Fruit fly (Drosophila melanogaster) whole organism, embryonic: ENCODE measurements around the gene mtsh.

Experiments used
- Atf6 ChIP-seq: fragments of 200-800 bp; sonication (Bioruptor generic); IDR thresholded peaks from 2 replicates; pipeline ENCODE4 v1.3.6; 2022; ENCODE audit warnings: missing biosample characterization, missing genetic modification characterization
- CG13287 ChIP-seq: fragments of 200-800 bp; sonication (Bioruptor generic); IDR thresholded peaks from 2 replicates; pipeline ENCODE4 v1.3.6; 2022; ENCODE audit warnings: missing biosample characterization, missing genetic modification characterization; ENCODE audit not compliant: partially characterized antibody
- CG1529 ChIP-seq: fragments of 200-800 bp; sonication (Bioruptor generic); optimal IDR thresholded peaks from 3 replicates; lab custom pipeline; 2018; ENCODE audit warnings: missing biosample characterization, missing genetic modification characterization
- CG16863 ChIP-seq: fragments of 200-800 bp; sonication (Bioruptor generic); optimal IDR thresholded peaks from 3 replicates; lab custom pipeline; 2016; ENCODE audit warnings: missing biosample characterization, missing genetic modification characterization
- CG17385 ChIP-seq: fragments of 200-800 bp; sonication (Bioruptor generic); optimal IDR thresholded peaks from 3 replicates; lab custom pipeline; 2018; ENCODE audit warnings: missing biosample characterization, mild to moderate bottlenecking, missing genetic modification characterization
- CG17568 ChIP-seq: fragments of 200-800 bp; sonication (Bioruptor generic); optimal IDR thresholded peaks from 2 replicates; lab custom pipeline; 2018; ENCODE audit warnings: missing biosample characterization, mild to moderate bottlenecking, missing genetic modification characterization, moderate library complexity
- CG17912 ChIP-seq: fragments of 200-800 bp; sonication (Bioruptor generic); optimal IDR thresholded peaks from 2 replicates; lab custom pipeline; 2018; ENCODE audit warnings: missing biosample characterization, mild to moderate bottlenecking, missing genetic modification characterization
- CG18599 ChIP-seq: fragments of 200-800 bp; sonication (Bioruptor generic); optimal IDR thresholded peaks from 3 replicates; lab custom pipeline; 2017; ENCODE audit warnings: missing biosample characterization, missing genetic modification characterization, mild to moderate bottlenecking, moderate library complexity, missing genetic modification reagents
- CG31365 ChIP-seq: fragments of 200-800 bp; sonication (Bioruptor generic); optimal IDR thresholded peaks from 2 replicates; lab custom pipeline; 2018; ENCODE audit warnings: missing biosample characterization, mild to moderate bottlenecking, missing genetic modification characterization
- CG4707 ChIP-seq: fragments of 200-800 bp; sonication (Bioruptor generic); optimal IDR thresholded peaks from 2 replicates; lab custom pipeline; 2018; ENCODE audit warnings: missing biosample characterization, mild to moderate bottlenecking, missing genetic modification characterization, moderate library complexity
- CG4730 ChIP-seq: fragments of 200-800 bp; sonication (Bioruptor generic); IDR thresholded peaks from 2 replicates; pipeline ENCODE4 v1.3.6; 2022; ENCODE audit warnings: missing biosample characterization, missing genetic modification characterization
- CG7357 ChIP-seq: fragments of 200-800 bp; sonication (Bioruptor generic); IDR thresholded peaks from 3 replicates; pipeline ENCODE4 v1.3.6; 2022; ENCODE audit warnings: missing biosample characterization, missing genetic modification characterization
- CG7556 ChIP-seq: fragments of 200-800 bp; sonication (Bioruptor generic); optimal IDR thresholded peaks from 2 replicates; lab custom pipeline; 2017; ENCODE audit warnings: missing biosample characterization, mild to moderate bottlenecking, missing genetic modification characterization
- CG7745 ChIP-seq: fragments of 200-800 bp; sonication (Bioruptor generic); optimal IDR thresholded peaks from 2 replicates; lab custom pipeline; 2018; ENCODE audit warnings: missing biosample characterization, mild to moderate bottlenecking, missing genetic modification characterization, moderate library complexity
- CG8290 ChIP-seq, 3 experiments: fragments of 200-800 bp; sonication (Bioruptor generic); optimal IDR thresholded peaks; 2 replicates each; lab custom pipeline; 2016 to 2019; ENCODE audit warnings: missing biosample characterization in 3 of 3, missing genetic modification characterization in 3 of 3, mild to moderate bottlenecking in 2 of 3, moderate library complexity in 1 of 3
- CG9876 ChIP-seq: fragments of 200-800 bp; sonication (Bioruptor generic); optimal IDR thresholded peaks from 2 replicates; lab custom pipeline; 2016; ENCODE audit warnings: missing biosample characterization, missing genetic modification characterization
- Camta ChIP-seq: fragments of 200-800 bp; sonication (Bioruptor generic); optimal IDR thresholded peaks from 2 replicates; lab custom pipeline; 2016; ENCODE audit warnings: missing biosample characterization, missing genetic modification characterization
- D ChIP-seq, 2 experiments: fragments of 200-800 bp in 1 of 2; fragments of >200 bp in 1 of 2; sonication (Bioruptor generic) in 1 of 2; optimal IDR thresholded peaks; 2 replicates in 1 of 2; 3 replicates in 1 of 2; lab custom pipeline; 2017; ENCODE audit warnings: mild to moderate bottlenecking in 1 of 2, missing biosample characterization in 1 of 2, missing genetic modification characterization in 1 of 2, missing genetic modification reagents in 1 of 2
- Ets65A ChIP-seq: fragments of 200-800 bp; sonication (Bioruptor generic); peaks from one replicate; lab custom pipeline; 2016; ENCODE audit warnings: missing biosample characterization, missing genetic modification characterization
- HmgZ ChIP-seq: fragments of 200-800 bp; sonication (Bioruptor generic); optimal IDR thresholded peaks from 2 replicates; lab custom pipeline; 2018; ENCODE audit warnings: missing biosample characterization, mild to moderate bottlenecking, missing genetic modification characterization
- Hr78 ChIP-seq, 2 experiments: fragments of 200-800 bp in 1 of 2; fragments of >200 bp in 1 of 2; sonication (Bioruptor generic) in 1 of 2; optimal IDR thresholded peaks; 2 replicates each; lab custom pipeline; 2017 to 2019; ENCODE audit warnings: missing biosample characterization in 2 of 2, missing genetic modification characterization in 2 of 2, mild to moderate bottlenecking in 1 of 2, moderate library complexity in 1 of 2
- NC2β ChIP-seq: fragments of 200-800 bp; sonication (Bioruptor generic); optimal IDR thresholded peaks from 2 replicates; lab custom pipeline; 2016; ENCODE audit warnings: missing biosample characterization, missing genetic modification characterization
- Nf-YB ChIP-seq: fragments of 200-800 bp; sonication (Bioruptor generic); optimal IDR thresholded peaks from 3 replicates; lab custom pipeline; 2019; ENCODE audit warnings: missing biosample characterization, mild to moderate bottlenecking, missing genetic modification characterization, moderate library complexity
- NfI ChIP-seq: fragments of 200-800 bp; sonication (Bioruptor generic); optimal IDR thresholded peaks from 3 replicates; lab custom pipeline; 2018; ENCODE audit warnings: missing biosample characterization, mild to moderate bottlenecking, missing genetic modification characterization, moderate library complexity
- Ravus ChIP-seq: fragments of 200-800 bp; sonication (Bioruptor generic); IDR thresholded peaks from 2 replicates; pipeline ENCODE4 v1.3.6; 2022; ENCODE audit warnings: missing biosample characterization, missing genetic modification characterization
- Vsx1 ChIP-seq: fragments of 200-800 bp; sonication (Bioruptor generic); optimal IDR thresholded peaks from 2 replicates; lab custom pipeline; 2017; ENCODE audit warnings: missing biosample characterization, mild to moderate bottlenecking, missing genetic modification characterization, missing genetic modification reagents
- amos ChIP-seq: fragments of 200-800 bp; sonication (Bioruptor generic); IDR thresholded peaks from 2 replicates; pipeline ENCODE4 v1.3.6; 2022; ENCODE audit warnings: missing biosample characterization, missing genetic modification characterization; ENCODE audit not compliant: partially characterized antibody
- bab2 ChIP-seq: fragments of 200-800 bp; sonication (Bioruptor generic); optimal IDR thresholded peaks from 2 replicates; lab custom pipeline; 2016; ENCODE audit warnings: missing biosample characterization, missing genetic modification characterization
- btn ChIP-seq: fragments of 200-800 bp; sonication (Bioruptor generic); optimal IDR thresholded peaks from 2 replicates; lab custom pipeline; 2016; ENCODE audit warnings: missing biosample characterization, missing genetic modification characterization
- cato ChIP-seq: fragments of 200-800 bp; sonication (Bioruptor generic); optimal IDR thresholded peaks from 2 replicates; lab custom pipeline; 2016; ENCODE audit warnings: missing biosample characterization, missing genetic modification characterization, borderline replicate concordance
- caup ChIP-seq: fragments of 200-800 bp; sonication (Bioruptor generic); optimal IDR thresholded peaks from 3 replicates; lab custom pipeline; 2017; ENCODE audit warnings: missing biosample characterization, mild to moderate bottlenecking, missing genetic modification characterization, moderate library complexity; ENCODE audit not compliant: severe bottlenecking
- dpn ChIP-seq, 2 experiments: fragments of 200-800 bp; sonication (Bioruptor generic); optimal IDR thresholded peaks; 3 replicates each; lab custom pipeline; 2016; ENCODE audit warnings: missing biosample characterization in 2 of 2, missing genetic modification characterization in 2 of 2
- fd102C ChIP-seq: fragments of 200-800 bp; sonication (Bioruptor generic); optimal IDR thresholded peaks from 2 replicates; lab custom pipeline; 2018; ENCODE audit warnings: missing biosample characterization, mild to moderate bottlenecking, missing genetic modification characterization, moderate library complexity
- fru ChIP-seq: fragments of >200 bp; optimal IDR thresholded peaks from 2 replicates; lab custom pipeline; 2017
- gro ChIP-seq: fragments of 200-800 bp; sonication (Bioruptor generic); optimal IDR thresholded peaks from 2 replicates; lab custom pipeline; 2016; ENCODE audit warnings: missing biosample characterization, missing genetic modification characterization
- hbn ChIP-seq: fragments of 200-800 bp; sonication (Bioruptor generic); IDR thresholded peaks from 2 replicates; pipeline ENCODE4 v1.3.6; 2022; ENCODE audit warnings: missing biosample characterization, missing genetic modification characterization; ENCODE audit not compliant: partially characterized antibody
- jumu ChIP-seq: fragments of 200-800 bp; sonication (Bioruptor generic); optimal IDR thresholded peaks from 3 replicates; lab custom pipeline; 2016; ENCODE audit warnings: missing biosample characterization, missing genetic modification characterization
- ken ChIP-seq: fragments of 200-800 bp; sonication (Bioruptor generic); IDR thresholded peaks from 3 replicates; pipeline ENCODE4 v1.3.6; 2022; ENCODE audit warnings: missing biosample characterization, missing genetic modification characterization
- lov ChIP-seq, 2 experiments: fragments of 200-800 bp in 1 of 2; fragments of >200 bp in 1 of 2; sonication (Bioruptor generic) in 1 of 2; IDR thresholded peaks in 1 of 2; optimal IDR thresholded peaks in 1 of 2; 2 replicates in 1 of 2; 3 replicates in 1 of 2; pipeline versions ENCODE4 v1.3.6 to Lab custom; 2017 to 2022; ENCODE audit warnings: missing biosample characterization in 1 of 2, missing genetic modification characterization in 1 of 2
- nau ChIP-seq: fragments of 200-800 bp; sonication (Bioruptor generic); optimal IDR thresholded peaks from 3 replicates; lab custom pipeline; 2017; ENCODE audit warnings: missing biosample characterization, mild to moderate bottlenecking, missing genetic modification characterization, missing genetic modification reagents
- nerfin-2 ChIP-seq: fragments of 200-800 bp; sonication (Bioruptor generic); IDR thresholded peaks from 2 replicates; pipeline ENCODE4 v1.3.6; 2022; ENCODE audit warnings: missing biosample characterization, missing genetic modification characterization; ENCODE audit not compliant: partially characterized antibody
- repo ChIP-seq: fragments of 200-800 bp; sonication (Bioruptor generic); optimal IDR thresholded peaks from 2 replicates; lab custom pipeline; 2016; ENCODE audit warnings: missing biosample characterization, missing genetic modification characterization
- slbo ChIP-seq: fragments of 200-800 bp; sonication (Bioruptor generic); IDR thresholded peaks from 2 replicates; pipeline ENCODE4 v1.3.6; 2022; ENCODE audit warnings: missing biosample characterization, missing genetic modification characterization
- so ChIP-seq: fragments of 200-800 bp; sonication (Bioruptor generic); IDR thresholded peaks from 3 replicates; pipeline ENCODE4 v1.3.6; 2022; ENCODE audit warnings: missing biosample characterization, missing genetic modification characterization
- tup ChIP-seq: fragments of 200-800 bp; sonication (Bioruptor generic); optimal IDR thresholded peaks from 2 replicates; lab custom pipeline; 2016; ENCODE audit warnings: missing biosample characterization, mild to moderate bottlenecking, missing genetic modification characterization, moderate library complexity
- vvl ChIP-seq: fragments of 200-800 bp; sonication (Bioruptor generic); IDR thresholded peaks from 2 replicates; pipeline ENCODE4 v1.3.6; 2022; ENCODE audit warnings: missing biosample characterization, missing genetic modification characterization
- zf30C ChIP-seq: fragments of 200-800 bp; sonication (Bioruptor generic); optimal IDR thresholded peaks from 3 replicates; lab custom pipeline; 2018; ENCODE audit warnings: missing biosample characterization, mild to moderate bottlenecking, missing genetic modification characterization

mtsh gene

DNA sequence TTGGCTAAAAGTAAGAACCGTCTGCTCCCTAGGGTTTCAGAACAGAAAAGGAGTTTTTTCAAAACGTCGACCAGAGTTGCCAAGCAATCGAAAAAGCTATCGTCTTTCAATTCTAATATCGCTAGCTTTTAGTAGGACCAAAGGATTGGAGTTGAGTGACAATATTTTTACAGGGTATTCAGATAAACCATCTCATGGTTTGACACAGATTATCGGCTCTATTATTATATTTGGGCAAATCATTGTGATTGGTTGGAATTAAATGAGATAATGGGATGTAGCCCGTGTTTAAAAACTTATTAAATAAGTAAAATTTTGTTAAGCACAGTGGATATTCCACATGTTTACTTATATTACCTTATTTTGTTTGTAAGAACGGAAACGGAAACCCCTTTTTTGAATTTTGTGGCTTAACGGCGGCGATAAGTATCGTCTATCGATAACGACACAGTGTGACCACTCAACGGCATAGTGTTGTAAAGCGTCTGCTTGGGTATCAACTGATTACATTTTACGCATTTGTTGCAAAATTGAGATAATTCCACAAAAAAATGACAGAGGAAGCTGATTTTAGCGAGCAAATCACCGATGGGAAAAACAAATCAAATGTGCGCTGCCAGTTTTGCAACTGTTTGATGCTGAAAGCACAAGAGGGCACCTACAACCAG, at the start of gene mtsh, which contains the start of gene strat (continued):
- no peak for TF ChIP-seq lov (optimal IDR thresholded peaks at IDR 0.05; lab: Kevin White, UChicago)
- TF ChIP-seq lov (GFP tag; IDR thresholded peaks at IDR 0.05; lab: Robert Waterston, UW): peak; percentile 83; the same call in 2 of the 3 replicates
- TF ChIP-seq CG8290 (GFP tag; optimal IDR thresholded peaks at IDR 0.05; lab: Kevin White, UChicago): peak; percentile 16
- no peak for TF ChIP-seq CG8290 (tag; optimal IDR thresholded peaks at IDR 0.05; lab: Kevin White, UChicago)
- TF ChIP-seq CG17568 (GFP tag; lab: Kevin White, UChicago): no peak
- peak; percentile 13 for TF ChIP-seq cato
- TF ChIP-seq repo (GFP tag; lab: Kevin White, UChicago): peak; percentile 19
- no peak for TF ChIP-seq Hr78 (GFP tag; optimal IDR thresholded peaks at IDR 0.05; lab: Kevin White, UChicago)
- no peak for TF ChIP-seq Nf-YB (GFP tag; lab: Kevin White, UChicago)
- peak; percentile 47 for TF ChIP-seq CG17385 (GFP tag; lab: Kevin White, UChicago)
- TF ChIP-seq Camta (GFP tag; lab: Kevin White, UChicago): no peak
- TF ChIP-seq CG7745 (tag; lab: Kevin White, UChicago): no peak
- no peak for TF ChIP-seq D (optimal IDR thresholded peaks at IDR 0.05; lab: Kevin White, UChicago)
- peak; percentile 53 for TF ChIP-seq D (GFP tag; optimal IDR thresholded peaks at IDR 0.05; lab: Kevin White, UChicago)
- peak; percentile 54 for TF ChIP-seq CG7556 (GFP tag; lab: Kevin White, UChicago)
- TF ChIP-seq caup (GFP tag; lab: Kevin White, UChicago): peak; percentile 86
- no peak for TF ChIP-seq CG17912 (GFP tag; lab: Kevin White, UChicago)
- TF ChIP-seq CG4730 (GFP tag; lab: Robert Waterston, UW): no peak
- TF ChIP-seq btn (GFP tag; lab: Kevin White, UChicago): no peak
- TF ChIP-seq slbo (GFP tag; lab: Robert Waterston, UW): peak; percentile 62
- peak; percentile 60 for TF ChIP-seq HmgZ (tag; lab: Kevin White, UChicago)
- peak; percentile 64 for TF ChIP-seq CG31365 (tag; lab: Kevin White, UChicago)
- peak; percentile 83 for TF ChIP-seq gro (GFP tag; lab: Kevin White, UChicago)
- no peak for TF ChIP-seq tup (GFP tag; lab: Kevin White, UChicago)
- TF ChIP-seq CG9876: peak; percentile 6
- peak; percentile 64 for TF ChIP-seq NfI (GFP tag; lab: Kevin White, UChicago)
- peak; percentile 66 for TF ChIP-seq CG18599 (GFP tag; lab: Kevin White, UChicago)
- TF ChIP-seq ken (GFP tag; lab: Robert Waterston, UW): peak; percentile 58; the same call in 1 of the 3 replicates
- no peak for TF ChIP-seq CG7357 (GFP tag; lab: Robert Waterston, UW)
- no peak for TF ChIP-seq jumu
- peak; percentile 49 for TF ChIP-seq CG4707 (GFP tag; lab: Kevin White, UChicago)
- TF ChIP-seq so (GFP tag; lab: Robert Waterston, UW): peak; percentile 60; the same call in 1 of the 3 replicates
- no peak for TF ChIP-seq nau
- TF ChIP-seq nerfin-2: peak; percentile 54; the same call in 1 of the 2 replicates
- peak; percentile 45 for TF ChIP-seq bab2 (GFP tag; lab: Kevin White, UChicago)
- no peak for TF ChIP-seq Ravus (GFP tag; lab: Robert Waterston, UW)
- peak; percentile 94 for TF ChIP-seq Ets65A (GFP tag; lab: Kevin White, UChicago)
- TF ChIP-seq Vsx1 (GFP tag; lab: Kevin White, UChicago): no peak
- peak; percentile 71 for TF ChIP-seq CG13287
- peak; percentile 57; the same call in 1 of the 2 replicates for TF ChIP-seq Atf6 (GFP tag; lab: Robert Waterston, UW)
- peak; percentile 13 for TF ChIP-seq CG16863 (GFP tag; lab: Kevin White, UChicago)
- TF ChIP-seq hbn (GFP tag; lab: Robert Waterston, UW): no peak
- TF ChIP-seq NC2β (GFP tag; lab: Kevin White, UChicago): peak; percentile 49
- no peak for TF ChIP-seq CG1529 (GFP tag; lab: Kevin White, UChicago)
- TF ChIP-seq dpn (GFP tag; optimal IDR thresholded peaks at IDR 0.05; lab: Kevin White, UChicago): peak; percentile 38 to 51
- TF ChIP-seq fd102C (GFP tag; lab: Kevin White, UChicago): peak; percentile 19
- TF ChIP-seq fru: no peak
- TF ChIP-seq zf30C (GFP tag; lab: Kevin White, UChicago): no peak
- TF ChIP-seq vvl (GFP tag; lab: Robert Waterston, UW): peak; percentile 76
- TF ChIP-seq amos: no peak; the same call in 1 of the 2 replicates
